Worm (Caenorhabditis elegans) whole organism, L2 larva: ENCODE data around the gene rbr-2.

Experiments used
- F13H6.1 ChIP-seq: sonication (generic microtip); optimal IDR thresholded peaks from 2 replicates; lab custom pipeline; 2016; ENCODE audit warnings: missing genetic modification characterization, missing compliant biosample characterization
- R02D3.7 ChIP-seq: fragments of 150-350 bp; optimal IDR thresholded peaks from 2 replicates; lab custom pipeline; 2014; ENCODE audit warnings: missing biosample characterization, missing genetic modification characterization
- Y55F3AM.14 ChIP-seq: fragments of 200-800 bp; sonication (Bioruptor generic); optimal IDR thresholded peaks from 2 replicates; lab custom pipeline; 2018; ENCODE audit warnings: mild to moderate bottlenecking, missing genetic modification characterization, missing compliant biosample characterization
- blmp-1 ChIP-seq: sonication (generic microtip); optimal IDR thresholded peaks from 2 replicates; lab custom pipeline; 2017; ENCODE audit warnings: missing genetic modification characterization, mild to moderate bottlenecking, missing compliant biosample characterization, antibody characterized with exemption, moderate library complexity; ENCODE audit not compliant: insufficient read depth
- ceh-82 ChIP-seq: fragments of 150-350 bp; optimal IDR thresholded peaks from 2 replicates; lab custom pipeline; 2014; ENCODE audit warnings: missing biosample characterization, missing genetic modification characterization
- crh-2 ChIP-seq: sonication (generic microtip); optimal IDR thresholded peaks from 2 replicates; lab custom pipeline; 2017; ENCODE audit warnings: missing biosample characterization, missing genetic modification characterization
- egl-27 ChIP-seq: sonication (generic microtip); optimal IDR thresholded peaks from 3 replicates; lab custom pipeline; 2017; ENCODE audit warnings: missing biosample characterization, missing genetic modification reagents, missing genetic modification characterization
- fos-1 ChIP-seq: fragments of 150-350 bp; optimal IDR thresholded peaks from 2 replicates; lab custom pipeline; 2014; ENCODE audit warnings: missing biosample characterization, missing genetic modification characterization
- gmeb-1 ChIP-seq: fragments of 150-350 bp; optimal IDR thresholded peaks from 2 replicates; lab custom pipeline; 2014; ENCODE audit warnings: missing biosample characterization, missing genetic modification characterization
- lsy-2 ChIP-seq, 2 experiments: fragments of 150-350 bp in 1 of 2; sonication (generic microtip) in 1 of 2; optimal IDR thresholded peaks; 2 replicates each; lab custom pipeline; 2014 to 2017; ENCODE audit warnings: missing biosample characterization in 2 of 2, missing genetic modification characterization in 2 of 2
- mab-5 ChIP-seq: fragments of 150-350 bp; optimal IDR thresholded peaks from 2 replicates; lab custom pipeline; 2014; ENCODE audit warnings: missing biosample characterization, missing genetic modification characterization
- mdl-1 ChIP-seq, 2 experiments: fragments of 150-350 bp in 1 of 2; sonication (generic microtip) in 1 of 2; optimal IDR thresholded peaks; 2 replicates each; lab custom pipeline; 2017; ENCODE audit warnings: missing biosample characterization in 2 of 2, missing genetic modification characterization in 2 of 2
- nhr-11 ChIP-seq: fragments of 150-350 bp; optimal IDR thresholded peaks from 2 replicates; lab custom pipeline; 2014; ENCODE audit warnings: missing biosample characterization, missing genetic modification characterization
- nhr-129 ChIP-seq: fragments of 150-350 bp; optimal IDR thresholded peaks from 2 replicates; lab custom pipeline; 2014; ENCODE audit warnings: missing biosample characterization, missing genetic modification characterization
- nhr-21 ChIP-seq: fragments of 150-350 bp; optimal IDR thresholded peaks from 2 replicates; lab custom pipeline; 2014; ENCODE audit warnings: missing biosample characterization, missing genetic modification characterization
- nhr-25 ChIP-seq: fragments of 150-350 bp; sonication (generic microtip); optimal IDR thresholded peaks from 3 replicates; lab custom pipeline; 2014; ENCODE audit warnings: missing biosample characterization, missing genetic modification characterization
- nhr-6 ChIP-seq: fragments of 150-350 bp; optimal IDR thresholded peaks from 2 replicates; lab custom pipeline; 2014; ENCODE audit warnings: missing biosample characterization, missing genetic modification characterization
- nhr-77 ChIP-seq: fragments of 150-350 bp; optimal IDR thresholded peaks from 2 replicates; lab custom pipeline; 2014; ENCODE audit warnings: missing biosample characterization, missing genetic modification characterization
- sma-3 ChIP-seq: sonication (generic microtip); optimal IDR thresholded peaks from 2 replicates; lab custom pipeline; 2016; ENCODE audit warnings: missing genetic modification reagents, missing genetic modification characterization, missing compliant biosample characterization
- sma-9 ChIP-seq, 2 experiments: fragments of 150-350 bp in 1 of 2; sonication (generic microtip) in 1 of 2; optimal IDR thresholded peaks; 2 replicates each; lab custom pipeline; 2014 to 2016; ENCODE audit warnings: missing genetic modification characterization in 2 of 2, mild to moderate bottlenecking in 1 of 2, missing biosample characterization in 1 of 2, missing compliant biosample characterization in 1 of 2, missing genetic modification reagents in 1 of 2, moderate library complexity in 1 of 2
- unc-55 ChIP-seq: fragments of 150-350 bp; sonication (generic microtip); optimal IDR thresholded peaks from 3 replicates; lab custom pipeline; 2014; ENCODE audit warnings: missing biosample characterization, missing genetic modification reagents, missing genetic modification characterization
- zag-1 ChIP-seq: fragments of 150-350 bp; optimal IDR thresholded peaks from 2 replicates; lab custom pipeline; 2014; ENCODE audit warnings: missing biosample characterization, missing genetic modification characterization

The rbr-2 gene

DNA sequence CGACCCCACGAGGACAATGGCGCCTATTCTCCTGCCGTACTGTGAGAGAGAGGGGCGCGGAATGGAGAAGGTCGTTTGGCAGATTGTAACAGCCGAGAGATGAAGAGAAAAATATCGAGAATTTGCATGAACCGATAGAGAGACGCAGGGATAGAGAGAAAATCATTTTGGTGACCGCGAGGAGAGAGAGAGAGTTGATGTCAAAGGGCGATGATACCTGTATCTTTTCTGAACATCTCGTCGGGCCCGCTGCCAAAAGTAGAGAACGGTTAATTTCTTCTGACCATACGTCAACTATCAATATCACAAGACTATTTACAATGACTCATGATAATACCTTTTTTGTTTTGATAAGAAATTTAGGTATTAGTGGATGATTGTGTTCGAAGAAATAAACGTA, 56.1 kb downstream of the rbr-2 start:
- TF ChIP-seq sma-9 (GFP tag; optimal IDR thresholded peaks at IDR 0.05; lab: Kevin White, UChicago) (peak; percentile 88), sma-9 (tag; optimal IDR thresholded peaks at IDR 0.05; lab: Kevin White, UChicago) (no peak), nhr-6 (tag; lab: Kevin White, UChicago) (peak; percentile 59), fos-1 (tag; lab: Kevin White, UChicago) (peak; percentile 54), nhr-77 (tag; lab: Kevin White, UChicago) (no peak), nhr-129 (tag; lab: Kevin White, UChicago) (peak; percentile 50), zag-1 (tag; lab: Kevin White, UChicago) (no peak), nhr-25 (tag; lab: Kevin White, UChicago) (peak; percentile 87), unc-55 (GFP tag; lab: Kevin White, UChicago) (no peak), crh-2 (tag; lab: Kevin White, UChicago) (peak; percentile 48), lsy-2 (tag; optimal IDR thresholded peaks at IDR 0.05; lab: Kevin White, UChicago) (peak in 1 of 2 experiments; percentile 50), R02D3.7 (no peak), Y55F3AM.14 (GFP tag; lab: Kevin White, UChicago) (peak; percentile 35), ceh-82 (tag; lab: Kevin White, UChicago) (no peak), blmp-1 (tag; lab: Kevin White, UChicago) (peak; percentile 85), nhr-21 (tag; lab: Kevin White, UChicago) (peak; percentile 75), egl-27 (tag; lab: Kevin White, UChicago) (peak; percentile 46), sma-3 (GFP tag; lab: Kevin White, UChicago) (peak; percentile 91), nhr-11 (tag; lab: Kevin White, UChicago) (no peak), mab-5 (tag; lab: Kevin White, UChicago) (no peak), F13H6.1 (tag; lab: Kevin White, UChicago) (peak; percentile 21), mdl-1 (tag; optimal IDR thresholded peaks at IDR 0.05; lab: Kevin White, UChicago) (peak in 1 of 2 experiments; percentile 14), gmeb-1 (tag; lab: Kevin White, UChicago) (peak; percentile 33)
